Worm (Caenorhabditis elegans) whole organism, L1 larva: Measurements from ENCODE around the gene srd-43.

Source experiments
- fkh-10 ChIP-seq: sonication (generic microtip); optimal IDR thresholded peaks from 2 replicates; lab custom pipeline; 2017; ENCODE audit warnings: missing biosample characterization, missing genetic modification reagents, missing genetic modification characterization
- lin-13 ChIP-seq: fragments of 150-350 bp; optimal IDR thresholded peaks from 2 replicates; lab custom pipeline; 2014; ENCODE audit warnings: missing biosample characterization, missing genetic modification reagents, missing genetic modification characterization
- lir-3 ChIP-seq: sonication (generic microtip); optimal IDR thresholded peaks from 2 replicates; lab custom pipeline; 2016; ENCODE audit warnings: mild to moderate bottlenecking, missing genetic modification characterization, moderate library complexity, missing compliant biosample characterization; ENCODE audit not compliant: poor library complexity
- lsy-2 ChIP-seq, 2 experiments: fragments of 150-350 bp; optimal IDR thresholded peaks; 2 replicates each; lab custom pipeline; 2014; ENCODE audit warnings: missing biosample characterization in 2 of 2, missing genetic modification characterization in 2 of 2
- mdl-1 ChIP-seq, 2 experiments: fragments of 150-350 bp; optimal IDR thresholded peaks; 2 replicates each; lab custom pipeline; 2014 to 2017; ENCODE audit warnings: missing biosample characterization in 2 of 2, missing genetic modification characterization in 2 of 2, inconsistent platforms in 1 of 2
- mep-1 ChIP-seq: fragments of 150-350 bp; optimal IDR thresholded peaks from 2 replicates; lab custom pipeline; 2014; ENCODE audit warnings: missing biosample characterization, missing genetic modification characterization
- pag-3 ChIP-seq: sonication (generic microtip); optimal IDR thresholded peaks from 2 replicates; lab custom pipeline; 2017; ENCODE audit warnings: missing genetic modification characterization, mild to moderate bottlenecking, missing compliant biosample characterization, antibody characterized with exemption, borderline replicate concordance; ENCODE audit not compliant: insufficient read depth
- snpc-4 ChIP-seq: fragments of 150-350 bp; optimal IDR thresholded peaks from 2 replicates; lab custom pipeline; 2014; ENCODE audit warnings: missing biosample characterization, missing genetic modification characterization
- snu-23 ChIP-seq: sonication (generic microtip); optimal IDR thresholded peaks from 2 replicates; lab custom pipeline; 2016; ENCODE audit warnings: missing genetic modification characterization, missing compliant biosample characterization

ce11 chrX:13284091-13284490 is 21.6 kb downstream of the srd-43 start, which contains the start of gene cyp-14A4:
- no peak for TF ChIP-seq lin-13 (GFP tag; lab: Kevin White, UChicago)
- TF ChIP-seq mep-1, result no peak
- no peak for TF ChIP-seq mdl-1 (tag; optimal IDR thresholded peaks at IDR 0.05; lab: Kevin White, UChicago)
- no peak for TF ChIP-seq snu-23 (GFP tag; lab: Kevin White, UChicago)
- no peak for TF ChIP-seq pag-3
- TF ChIP-seq snpc-4, result no peak
- no peak for TF ChIP-seq lsy-2 (tag; optimal IDR thresholded peaks at IDR 0.05; lab: Kevin White, UChicago)
- no peak for TF ChIP-seq lir-3 (tag; lab: Kevin White, UChicago)
- no peak for TF ChIP-seq fkh-10 (GFP tag; lab: Kevin White, UChicago)
